Worm (Caenorhabditis elegans) whole organism, early embryonic: ENCODE measurements around the gene ZK1058.9.

Experiments
- B0310.2 ChIP-seq: sonication (generic microtip); optimal IDR thresholded peaks from 2 replicates; lab custom pipeline; 2016; ENCODE audit warnings: mild to moderate bottlenecking, missing genetic modification characterization, missing compliant biosample characterization
- F13C5.2 ChIP-seq: sonication (generic microtip); optimal IDR thresholded peaks from 2 replicates; lab custom pipeline; 2017; ENCODE audit warnings: mild to moderate bottlenecking, missing genetic modification characterization, inconsistent platforms, missing compliant biosample characterization
- aly-1 ChIP-seq: sonication (generic microtip); optimal IDR thresholded peaks from 2 replicates; lab custom pipeline; 2016; ENCODE audit warnings: missing genetic modification characterization, missing compliant biosample characterization
- ama-1 ChIP-seq: fragments of 150-350 bp; optimal IDR thresholded peaks from 2 replicates; lab custom pipeline; 2014
- ceh-13 ChIP-seq: fragments of 200-800 bp; sonication (Bioruptor generic); optimal IDR thresholded peaks from 2 replicates; lab custom pipeline; 2018; ENCODE audit warnings: mild to moderate bottlenecking, missing genetic modification characterization, missing compliant biosample characterization
- ceh-36 ChIP-seq: sonication (generic microtip); optimal IDR thresholded peaks from 2 replicates; lab custom pipeline; 2016; ENCODE audit warnings: missing genetic modification characterization, inconsistent platforms, missing compliant biosample characterization
- ets-7 ChIP-seq: sonication (generic microtip); optimal IDR thresholded peaks from 2 replicates; lab custom pipeline; 2016; ENCODE audit warnings: missing genotype, missing genetic modification characterization, missing compliant biosample characterization
- flt-1 ChIP-seq: fragments of 200-800 bp; sonication (Bioruptor generic); IDR thresholded peaks from 2 replicates; pipeline ENCODE4 v1.3.6; 2022; ENCODE audit warnings: missing genetic modification characterization, missing compliant biosample characterization
- hmbx-1 ChIP-seq: sonication (generic microtip); optimal IDR thresholded peaks from 2 replicates; lab custom pipeline; 2016; ENCODE audit warnings: mild to moderate bottlenecking, missing genetic modification characterization, missing compliant biosample characterization
- hmg-4 ChIP-seq: fragments of 200-800 bp; sonication (Bioruptor generic); optimal IDR thresholded peaks from 2 replicates; lab custom pipeline; 2018; ENCODE audit warnings: mild to moderate bottlenecking, missing genetic modification characterization, missing compliant biosample characterization
- hnd-1 ChIP-seq: sonication (generic microtip); optimal IDR thresholded peaks from 2 replicates; lab custom pipeline; 2016; ENCODE audit warnings: missing genetic modification characterization, missing compliant biosample characterization
- pes-1 ChIP-seq: fragments of 200-800 bp; sonication (Bioruptor generic); IDR thresholded peaks from 2 replicates; pipeline ENCODE4 v1.3.6; 2022; ENCODE audit warnings: missing genetic modification reagents, missing genetic modification characterization, missing compliant biosample characterization
- scrt-1 ChIP-seq: fragments of 200-800 bp; sonication (Bioruptor generic); IDR thresholded peaks from 2 replicates; pipeline ENCODE4 v1.3.6; 2022; ENCODE audit warnings: missing genetic modification characterization, missing compliant biosample characterization
- sea-1 ChIP-seq: fragments of 200-800 bp; sonication (Bioruptor generic); conservative IDR thresholded peaks from 2 replicates; pipeline ENCODE4 v1.3.6; 2022; ENCODE audit warnings: missing genetic modification characterization, missing compliant biosample characterization
- tbx-11 ChIP-seq: fragments of 200-800 bp; sonication (Bioruptor generic); IDR thresholded peaks from 2 replicates; pipeline ENCODE4 v1.3.6; 2022; ENCODE audit warnings: missing genetic modification characterization, missing compliant biosample characterization
- tbx-37 ChIP-seq: fragments of 200-800 bp; sonication (Bioruptor generic); conservative IDR thresholded peaks from 2 replicates; pipeline ENCODE4 v1.3.6; 2022; ENCODE audit warnings: missing genetic modification reagents, missing genetic modification characterization, missing compliant biosample characterization
- tra-4 ChIP-seq: sonication (generic microtip); optimal IDR thresholded peaks from 2 replicates; lab custom pipeline; 2017; ENCODE audit warnings: missing genetic modification characterization, missing compliant biosample characterization

The ZK1058.9 gene

ce11 chrIII:3907587-3907986, 18.4 kb downstream of the ZK1058.9 start, which contains the start of gene mmcm-1:
Gene mmcm-1 (minus strand): TSS chrIII:3907687.
- no peak for TF ChIP-seq hnd-1
- no peak for TF ChIP-seq ama-1
- TF ChIP-seq flt-1 (GFP tag; lab: Robert Waterston, UW) = no peak

DNA sequence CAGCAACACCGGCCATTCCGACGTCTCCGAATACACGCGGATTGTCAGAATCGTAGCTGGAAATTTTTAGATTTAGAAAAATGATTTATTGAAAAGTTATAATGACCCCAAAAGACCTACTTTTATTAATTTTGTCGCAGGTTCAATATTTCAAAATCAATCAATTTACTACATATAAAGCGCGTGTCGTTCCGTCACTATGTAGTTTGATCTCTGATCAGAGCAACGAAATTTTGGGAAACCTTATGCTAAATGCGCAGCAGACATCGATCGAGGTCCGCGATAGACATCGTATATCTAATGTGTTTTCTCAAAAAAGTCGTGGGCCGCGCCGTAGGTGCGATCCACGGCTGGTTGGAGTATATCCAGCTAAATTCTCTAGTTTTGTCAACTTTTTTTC, 19.5 kb downstream of the ZK1058.9 start:
- no peak for TF ChIP-seq B0310.2 (tag; lab: Kevin White, UChicago)
- TF ChIP-seq tbx-37 = no peak
- no peak for TF ChIP-seq tra-4 (tag; lab: Kevin White, UChicago)
- no peak for TF ChIP-seq tbx-11

DNA sequence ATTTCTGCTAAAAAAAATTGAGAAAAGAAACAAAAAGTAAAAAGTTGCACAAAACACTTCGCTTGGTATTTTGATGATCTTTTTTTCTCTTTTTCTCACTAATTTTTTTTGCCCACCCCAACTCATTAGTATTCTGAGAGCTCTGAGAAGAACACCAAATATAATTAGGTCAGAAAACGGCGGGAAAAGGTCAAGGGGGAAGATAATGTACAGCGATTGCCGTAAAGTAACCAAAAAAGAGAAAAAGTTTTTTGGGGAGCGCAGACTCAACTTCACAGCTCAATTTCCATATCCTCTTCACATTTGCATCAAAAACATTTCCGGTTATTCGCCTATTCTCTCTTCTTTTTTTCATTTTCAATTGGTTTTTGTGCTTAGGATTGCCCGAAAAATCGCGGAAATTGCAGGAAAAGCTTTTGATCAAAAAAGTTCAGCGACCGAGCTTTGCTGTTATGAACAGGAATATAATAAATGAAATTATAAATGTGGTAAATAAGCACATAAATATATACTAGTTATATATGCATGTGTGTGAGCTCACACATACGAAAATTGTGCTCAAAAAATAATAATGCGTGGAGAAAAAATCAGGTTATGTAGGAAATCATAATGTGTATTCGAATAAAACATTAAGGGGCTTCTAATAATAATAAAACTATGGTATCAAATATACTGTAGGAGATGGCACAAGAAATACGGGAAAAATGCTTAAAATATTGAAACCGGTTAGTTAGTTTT, 23.3 kb downstream of the ZK1058.9 start:
- TF ChIP-seq tra-4 (tag; lab: Kevin White, UChicago) (no peak), hmbx-1 (tag; lab: Kevin White, UChicago) (no peak), F13C5.2 (tag; lab: Kevin White, UChicago) (no peak), B0310.2 (tag; lab: Kevin White, UChicago) (no peak), aly-1 (tag; lab: Kevin White, UChicago) (no peak), ceh-13 (GFP tag; lab: Kevin White, UChicago) (no peak), ceh-36 (tag; lab: Kevin White, UChicago) (no peak)

DNA sequence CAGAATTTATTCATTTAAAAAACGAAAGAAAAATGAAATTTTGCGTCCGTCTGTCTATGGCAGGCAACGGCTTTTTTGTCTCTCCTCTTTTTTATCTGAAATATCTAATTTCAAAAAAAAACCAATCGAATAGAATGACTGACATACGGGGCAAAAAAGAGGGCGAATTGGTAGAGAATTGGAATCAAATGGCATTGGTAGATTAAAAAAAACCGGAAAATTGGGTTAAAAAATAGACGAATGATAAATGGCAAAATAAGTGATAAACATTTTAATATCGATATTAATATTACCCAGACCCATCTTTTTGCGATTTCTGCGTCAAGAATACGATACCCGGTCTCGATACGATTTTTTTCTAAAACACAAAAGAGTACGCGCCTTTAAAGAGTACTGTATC, 24.5 kb downstream of the ZK1058.9 start, which contains the start of gene tir-1:
Gene tir-1 (minus strand): TSS at position 101 of the 400 bp plus-strand sequence.
- TF ChIP-seq tbx-37 (no peak), flt-1 (GFP tag; lab: Robert Waterston, UW) (no peak), F13C5.2 (tag; lab: Kevin White, UChicago) (no peak), ets-7 (tag; lab: Kevin White, UChicago) (no peak), hnd-1 (no peak), B0310.2 (tag; lab: Kevin White, UChicago) (no peak), scrt-1 (GFP tag; lab: Robert Waterston, UW) (no peak), tbx-11 (no peak), hmg-4 (no peak)

DNA sequence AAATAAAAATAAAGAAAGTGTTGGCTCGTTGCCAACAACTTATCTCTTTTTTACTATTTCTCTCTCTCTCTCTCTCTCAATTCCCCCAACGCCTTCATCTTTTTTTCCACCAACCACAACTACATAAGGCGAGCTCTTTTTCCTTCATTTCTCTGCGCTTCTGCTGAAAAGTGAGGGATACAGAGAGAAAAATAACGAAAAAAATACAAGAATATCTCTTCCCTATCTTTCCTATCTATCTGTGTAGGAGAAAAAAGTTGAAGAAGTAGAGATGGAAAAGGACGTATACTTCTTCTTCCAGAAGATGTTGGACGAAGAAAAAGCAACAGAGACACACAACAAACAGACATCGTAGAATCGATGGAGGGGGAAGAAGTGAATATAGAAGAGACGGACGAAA, 27.2 kb downstream of the ZK1058.9 start:
- no peak for TF ChIP-seq tra-4 (tag; lab: Kevin White, UChicago)

- TF ChIP-seq B0310.2 (tag; lab: Kevin White, UChicago) (no peak), ceh-36 (tag; lab: Kevin White, UChicago) (peak; percentile 43), aly-1 (tag; lab: Kevin White, UChicago) (no peak), pes-1 (no peak)
Observed at ce11 chrIII:3898354-3898753, 27.7 kb downstream of the ZK1058.9 start.

- TF ChIP-seq tbx-37 = peak; percentile 43; the same call in 1 of the 2 replicates
- TF ChIP-seq flt-1 (GFP tag; lab: Robert Waterston, UW) = peak; percentile 82
- peak; percentile 54; the same call in 1 of the 2 replicates for TF ChIP-seq sea-1 (GFP tag; lab: Robert Waterston, UW)
- TF ChIP-seq pes-1 = peak; percentile 74
Observed at ce11 chrIII:3897116-3897845, 28.7 kb downstream of the ZK1058.9 start.

ce11 chrIII:3893992-3894391, 32.0 kb downstream of the ZK1058.9 start:
- no peak for TF ChIP-seq ceh-13 (GFP tag; lab: Kevin White, UChicago)
- TF ChIP-seq tbx-11 = no peak
- no peak for TF ChIP-seq sea-1 (GFP tag; lab: Robert Waterston, UW)
- no peak for TF ChIP-seq hmg-4
- no peak for TF ChIP-seq ceh-36 (tag; lab: Kevin White, UChicago)
- no peak for TF ChIP-seq hnd-1
- TF ChIP-seq B0310.2 (tag; lab: Kevin White, UChicago) = no peak
- TF ChIP-seq ets-7 (tag; lab: Kevin White, UChicago) = no peak
- no peak for TF ChIP-seq tbx-37
- no peak for TF ChIP-seq pes-1
- no peak for TF ChIP-seq F13C5.2 (tag; lab: Kevin White, UChicago)
- no peak for TF ChIP-seq aly-1 (tag; lab: Kevin White, UChicago)
- no peak for TF ChIP-seq scrt-1 (GFP tag; lab: Robert Waterston, UW)
- no peak for TF ChIP-seq ama-1

ce11 chrIII:3889896-3890295, 36.1 kb downstream of the ZK1058.9 start:
- TF ChIP-seq ets-7 (tag; lab: Kevin White, UChicago) (no peak), sea-1 (GFP tag; lab: Robert Waterston, UW) (no peak), pes-1 (no peak), hmg-4 (no peak), tbx-37 (no peak), scrt-1 (GFP tag; lab: Robert Waterston, UW) (no peak), tbx-11 (no peak), F13C5.2 (tag; lab: Kevin White, UChicago) (no peak), hmbx-1 (tag; lab: Kevin White, UChicago) (no peak), ceh-13 (GFP tag; lab: Kevin White, UChicago) (no peak), ama-1 (no peak), B0310.2 (tag; lab: Kevin White, UChicago) (no peak), flt-1 (GFP tag; lab: Robert Waterston, UW) (no peak), tra-4 (tag; lab: Kevin White, UChicago) (no peak), hnd-1 (no peak), aly-1 (tag; lab: Kevin White, UChicago) (no peak), ceh-36 (tag; lab: Kevin White, UChicago) (no peak)
